Worm (Caenorhabditis elegans): ENCODE data around the gene C05C8.7.

C05C8.7 gene

DNA sequence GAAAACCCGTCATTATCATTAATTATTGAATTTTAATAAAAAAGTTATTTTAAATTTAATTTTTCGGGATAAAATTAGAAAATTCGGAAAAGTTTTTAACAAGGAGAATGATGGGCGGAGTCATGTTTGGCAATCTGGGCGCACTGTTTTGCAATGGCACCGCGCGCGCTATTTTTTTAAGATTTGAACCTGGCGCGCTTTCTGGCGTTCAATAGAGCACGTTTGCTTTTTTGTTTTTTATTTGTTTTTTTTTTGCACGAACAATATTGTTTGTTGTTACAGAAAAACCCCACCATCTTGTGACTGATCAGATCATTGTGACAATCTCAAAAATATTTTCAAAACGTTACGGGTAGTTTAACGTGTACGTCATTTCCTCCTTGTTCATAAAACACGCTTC, 9.7 kb downstream of the C05C8.7 start, which contains the start of gene hyls-1 (continued):
- TF ChIP-seq hlh-26 (GFP tag; conservative IDR thresholded peaks at IDR 0.05): no peak
- no peak; the same call in 1 of the 2 replicates for TF ChIP-seq lir-1 (GFP tag; conservative IDR thresholded peaks at IDR 0.05)
- peak; percentile 54; the same call in 1 of the 2 replicates for TF ChIP-seq attf-3 (GFP tag; conservative IDR thresholded peaks at IDR 0.05)
- TF ChIP-seq ets-4 (GFP tag; optimal IDR thresholded peaks at IDR 0.05): no peak
- TF ChIP-seq nhr-90 (tag; optimal IDR thresholded peaks at IDR 0.05): no peak
- no peak for TF ChIP-seq ztf-25 (GFP tag; IDR thresholded peaks at IDR 0.05)
- TF ChIP-seq F52B5.7 (tag; optimal IDR thresholded peaks at IDR 0.05): no peak
- peak; percentile 77 for TF ChIP-seq ceh-91 (GFP tag; IDR thresholded peaks at IDR 0.05)
- TF ChIP-seq chd-7 (tag; optimal IDR thresholded peaks at IDR 0.05): no peak
- TF ChIP-seq ceh-79 (tag; optimal IDR thresholded peaks at IDR 0.05): no peak
- TF ChIP-seq hrde-1 (tag; optimal IDR thresholded peaks at IDR 0.05; ENCODE audit: borderline replicate concordance): no peak
- TF ChIP-seq Y67H2A.10 (GFP tag; conservative IDR thresholded peaks at IDR 0.05): peak; percentile 55; the same call in 1 of the 2 replicates
- no peak for TF ChIP-seq let-607 (tag; optimal IDR thresholded peaks at IDR 0.05)
- peak; percentile 3 for TF ChIP-seq K12H6.12 (tag; optimal IDR thresholded peaks at IDR 0.05)
- TF ChIP-seq F55B11.4 (tag; optimal IDR thresholded peaks at IDR 0.05; ENCODE audit: borderline replicate concordance, insufficient read depth): no peak
- peak; percentile 88 for TF ChIP-seq madf-6 (GFP tag; IDR thresholded peaks at IDR 0.05)
- TF ChIP-seq mcd-1 (GFP tag; IDR thresholded peaks at IDR 0.05): peak; percentile 97
- TF ChIP-seq nfya-2 (GFP tag; IDR thresholded peaks at IDR 0.05): no peak
- TF ChIP-seq madf-3 (GFP tag; IDR thresholded peaks at IDR 0.05): peak; percentile 89; the same call in 1 of the 2 replicates
- TF ChIP-seq nhr-80 (tag; optimal IDR thresholded peaks at IDR 0.05): peak; percentile 19
- TF ChIP-seq egl-44 (GFP tag; IDR thresholded peaks at IDR 0.05): no peak
- no peak for TF ChIP-seq Y79H2A.3 (GFP tag; conservative IDR thresholded peaks at IDR 0.05)
- no peak for TF ChIP-seq snpc-1.1 (tag; optimal IDR thresholded peaks at IDR 0.05; ENCODE audit: insufficient read depth)
- TF ChIP-seq dox-1 (GFP tag; IDR thresholded peaks at IDR 0.05): peak; percentile 76
- no peak for TF ChIP-seq athp-1 (tag; optimal IDR thresholded peaks at IDR 0.05)
- no peak for TF ChIP-seq ceh-58 (GFP tag; IDR thresholded peaks at IDR 0.05)
- TF ChIP-seq rpc-1 (optimal IDR thresholded peaks at IDR 0.05): peak; percentile 31
- TF ChIP-seq rpc-1 (tag; optimal IDR thresholded peaks at IDR 0.05): no peak
- no peak for TF ChIP-seq mes-4 (tag; optimal IDR thresholded peaks at IDR 0.05)
- no peak for TF ChIP-seq zim-3 (tag; optimal IDR thresholded peaks at IDR 0.05)
- TF ChIP-seq snpc-1.3 (tag; optimal IDR thresholded peaks at IDR 0.05; ENCODE audit: insufficient read depth): peak; percentile 44
- TF ChIP-seq ccch-3 (GFP tag; optimal IDR thresholded peaks at IDR 0.05): no peak
- peak; percentile 65; the same call in 1 of the 2 replicates for TF ChIP-seq Y53G8AR.9 (GFP tag; conservative IDR thresholded peaks at IDR 0.05)
- TF ChIP-seq snpc-3.4 (tag; optimal IDR thresholded peaks at IDR 0.05): peak; percentile 34
- no peak for TF ChIP-seq fkh-3 (tag; optimal IDR thresholded peaks at IDR 0.05)
- no peak for TF ChIP-seq unc-62 (GFP tag; optimal IDR thresholded peaks at IDR 0.05)
- TF ChIP-seq lin-35 (GFP tag; optimal IDR thresholded peaks at IDR 0.05): peak in 1 of 3 experiments; percentile 91
- peak; percentile 41 for TF ChIP-seq unc-130 (GFP tag; optimal IDR thresholded peaks at IDR 0.05)
- peak; percentile 97 for TF ChIP-seq lin-54 (GFP tag; optimal IDR thresholded peaks at IDR 0.05)
- no peak for TF ChIP-seq lin-26 (GFP tag; IDR thresholded peaks at IDR 0.05)
- TF ChIP-seq dpff-1 (tag; optimal IDR thresholded peaks at IDR 0.05): no peak
- TF ChIP-seq F33H1.4 (GFP tag; IDR thresholded peaks at IDR 0.05): peak; percentile 63
- no peak for TF ChIP-seq aptf-3 (GFP tag; IDR thresholded peaks at IDR 0.05)
- no peak for TF ChIP-seq ztf-6 (GFP tag; IDR thresholded peaks at IDR 0.05)
- peak; percentile 64 for TF ChIP-seq madf-8 (GFP tag; conservative IDR thresholded peaks at IDR 0.05)
- no peak for TF ChIP-seq snpc-4 (GFP tag; optimal IDR thresholded peaks at IDR 0.05)
- peak in 3 of 4 experiments; percentile 45 to 60 (median 45) for TF ChIP-seq snpc-4 (tag; optimal IDR thresholded peaks at IDR 0.05)
- TF ChIP-seq sdz-38 (tag; optimal IDR thresholded peaks at IDR 0.05): no peak
